Fruit fly (Drosophila melanogaster): ENCODE data around the gene Hmr.
A peak's percentile ranks its signal among the peaks of the same experiment; 100 is the strongest.

The Hmr gene

DNA sequence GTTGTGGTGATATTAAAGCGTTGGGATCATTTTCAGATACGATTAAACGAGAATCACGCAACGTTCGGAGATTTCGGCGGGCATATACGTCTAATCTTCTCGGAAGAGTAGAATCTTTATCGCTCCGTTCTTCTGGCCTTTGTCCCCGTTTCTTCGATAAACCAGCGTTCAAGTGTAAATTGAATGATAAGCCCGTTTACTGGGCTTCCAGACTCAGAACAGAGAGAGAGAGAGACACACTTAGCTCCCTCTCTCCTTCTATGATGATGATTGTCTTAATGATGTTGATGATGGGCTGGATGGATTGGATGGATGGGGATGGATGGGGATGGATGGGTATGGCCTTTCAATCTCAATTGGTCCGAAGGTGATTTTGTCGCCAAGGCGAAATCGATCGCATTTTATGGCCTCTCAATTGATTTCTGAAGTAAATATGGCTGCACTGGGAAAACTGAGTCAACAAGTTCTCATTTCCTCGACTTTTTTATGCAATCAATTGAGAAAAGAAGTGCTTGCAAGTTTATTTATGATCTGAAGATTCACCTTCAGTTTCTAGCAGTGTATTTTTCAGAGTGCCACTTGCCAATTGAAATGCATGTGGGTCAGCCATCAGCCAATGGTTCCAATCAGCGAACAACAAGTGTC is 15.1 kb downstream of the Hmr start:
- peak; percentile 64 for TF ChIP-seq CG8159 (tag; optimal IDR thresholded peaks at IDR 0.05)
- no peak for TF ChIP-seq CG32121 (GFP tag; IDR thresholded peaks at IDR 0.05)
- peak; percentile 17 for TF ChIP-seq CG8301 (tag; optimal IDR thresholded peaks at IDR 0.05)
- peak; percentile 7 for TF ChIP-seq gl (tag; optimal IDR thresholded peaks at IDR 0.05)
- peak; percentile 41 for TF ChIP-seq CG9948 (tag; optimal IDR thresholded peaks at IDR 0.05)
- no peak for TF ChIP-seq D1 (tag; optimal IDR thresholded peaks at IDR 0.05)
- no peak for TF ChIP-seq fd96Ca (GFP tag; IDR thresholded peaks at IDR 0.05)
- no peak for TF ChIP-seq CG12605 (GFP tag; IDR thresholded peaks at IDR 0.05)
- TF ChIP-seq CG17806 (tag; optimal IDR thresholded peaks at IDR 0.05), result peak; percentile 30
- no peak for TF ChIP-seq CG4496 (GFP tag; IDR thresholded peaks at IDR 0.05)
- no peak for TF ChIP-seq Snoo (tag; optimal IDR thresholded peaks at IDR 0.05)
- no peak for TF ChIP-seq Ets98B (GFP tag; IDR thresholded peaks at IDR 0.05)
- TF ChIP-seq Pif1A (GFP tag; optimal IDR thresholded peaks at IDR 0.05), result peak; percentile 52
- peak; percentile 41 for TF ChIP-seq CG14655 (GFP tag; optimal IDR thresholded peaks at IDR 0.05)
- TF ChIP-seq rn (GFP tag; IDR thresholded peaks at IDR 0.05), result no peak
- TF ChIP-seq CG10348 (GFP tag; IDR thresholded peaks at IDR 0.05), result no peak
- no peak for TF ChIP-seq Pif1B (GFP tag; optimal IDR thresholded peaks at IDR 0.05)
- TF ChIP-seq EcR (GFP tag; optimal IDR thresholded peaks at IDR 0.05), result peak; percentile 43
- peak; percentile 5 for TF ChIP-seq CG34367 (tag; optimal IDR thresholded peaks at IDR 0.05)
- TF ChIP-seq CG15710 (tag; optimal IDR thresholded peaks at IDR 0.05), result peak; percentile 49
- TF ChIP-seq CG13204 (GFP tag; optimal IDR thresholded peaks at IDR 0.05), result peak; percentile 17

DNA sequence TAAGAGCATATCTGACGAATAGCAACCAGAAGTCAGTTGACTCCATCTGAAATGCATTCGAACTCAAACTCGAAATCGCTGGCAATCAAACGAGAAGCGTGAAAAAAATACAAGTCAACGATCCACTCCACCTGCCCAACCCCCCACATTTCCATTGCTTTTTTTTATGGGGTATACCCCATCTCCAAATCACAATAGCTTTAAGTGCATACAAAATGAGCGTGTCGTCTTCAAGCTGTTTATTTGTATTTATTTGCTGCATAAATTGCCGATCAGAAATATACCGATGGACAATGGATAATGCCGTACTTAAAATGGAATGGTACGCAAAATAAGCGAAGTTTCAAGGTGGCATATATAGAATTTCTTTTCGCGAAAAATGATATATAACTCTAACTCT is 16.1 kb downstream of the Hmr start:
- TF ChIP-seq rn (GFP tag; IDR thresholded peaks at IDR 0.05) (no peak), CG32121 (GFP tag; IDR thresholded peaks at IDR 0.05) (no peak)

DNA sequence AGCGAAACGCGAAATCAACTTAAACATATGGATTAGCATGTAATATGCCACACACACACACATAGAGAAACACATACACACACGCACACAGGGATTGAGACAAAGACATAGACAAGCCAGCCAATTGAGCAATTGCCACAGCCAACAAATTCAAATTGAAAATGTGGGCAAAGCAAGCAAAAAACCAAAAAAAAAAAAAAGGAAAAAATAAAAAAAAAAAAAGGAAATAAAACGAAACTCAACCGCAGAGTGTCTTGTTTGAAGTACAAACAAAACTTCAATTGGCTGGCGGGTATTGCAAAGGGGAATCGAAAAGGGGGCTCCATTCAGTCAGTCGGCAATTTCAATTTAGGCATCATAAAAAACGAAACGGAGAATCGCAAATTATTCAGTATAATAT is 17.9 kb downstream of the Hmr start:
- TF ChIP-seq D1 (tag; optimal IDR thresholded peaks at IDR 0.05) (no peak), CG13204 (GFP tag; optimal IDR thresholded peaks at IDR 0.05) (no peak), Pif1B (GFP tag; optimal IDR thresholded peaks at IDR 0.05) (no peak), CG32121 (GFP tag; IDR thresholded peaks at IDR 0.05) (peak; percentile 73; the same call in 1 of the 2 replicates), CG34367 (tag; optimal IDR thresholded peaks at IDR 0.05) (no peak), gl (tag; optimal IDR thresholded peaks at IDR 0.05) (no peak), Pif1A (GFP tag; optimal IDR thresholded peaks at IDR 0.05) (peak; percentile 53), CG14655 (GFP tag; optimal IDR thresholded peaks at IDR 0.05) (no peak), CG4496 (GFP tag; IDR thresholded peaks at IDR 0.05) (peak; percentile 80), CG9948 (tag; optimal IDR thresholded peaks at IDR 0.05) (no peak), fd96Ca (GFP tag; IDR thresholded peaks at IDR 0.05) (peak; percentile 58; the same call in 1 of the 3 replicates), Ets98B (GFP tag; IDR thresholded peaks at IDR 0.05) (peak; percentile 84), CG8159 (tag; optimal IDR thresholded peaks at IDR 0.05) (no peak), CG12605 (GFP tag; IDR thresholded peaks at IDR 0.05) (peak; percentile 84), CG15710 (tag; optimal IDR thresholded peaks at IDR 0.05) (no peak), CG8301 (tag; optimal IDR thresholded peaks at IDR 0.05) (no peak), CG10348 (GFP tag; IDR thresholded peaks at IDR 0.05) (no peak), rn (GFP tag; IDR thresholded peaks at IDR 0.05) (peak; percentile 39; the same call in 1 of the 2 replicates)

DNA sequence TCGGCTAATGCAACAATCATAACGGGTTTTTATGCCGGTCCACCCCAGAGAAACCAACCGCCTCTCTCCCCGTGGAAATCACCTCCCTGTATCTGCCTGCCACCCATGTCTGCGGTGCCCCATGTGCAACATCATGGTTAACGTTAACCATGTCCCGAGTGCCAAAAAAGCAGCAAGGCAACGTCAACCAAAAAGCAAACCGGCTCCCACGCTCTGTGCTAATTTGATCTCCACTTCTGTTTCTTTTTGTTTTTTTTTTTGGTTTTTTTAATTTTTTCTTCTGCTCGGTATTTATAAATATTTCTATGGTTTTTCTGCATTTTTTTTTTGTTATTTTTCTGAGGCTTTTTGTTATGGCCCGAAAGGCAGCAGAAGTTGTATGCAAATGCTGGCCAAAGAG is 18.7 kb downstream of the Hmr start:
- TF ChIP-seq CG12605 (GFP tag; IDR thresholded peaks at IDR 0.05) (peak; percentile 17; the same call in 1 of the 2 replicates), CG4496 (GFP tag; IDR thresholded peaks at IDR 0.05) (peak; percentile 41; the same call in 2 of the 3 replicates), Ets98B (GFP tag; IDR thresholded peaks at IDR 0.05) (peak; percentile 51; the same call in 1 of the 2 replicates), CG34367 (tag; optimal IDR thresholded peaks at IDR 0.05) (no peak), CG17806 (tag; optimal IDR thresholded peaks at IDR 0.05) (no peak), CG9948 (tag; optimal IDR thresholded peaks at IDR 0.05) (no peak), D1 (tag; optimal IDR thresholded peaks at IDR 0.05) (no peak), CG8159 (tag; optimal IDR thresholded peaks at IDR 0.05) (no peak)

DNA sequence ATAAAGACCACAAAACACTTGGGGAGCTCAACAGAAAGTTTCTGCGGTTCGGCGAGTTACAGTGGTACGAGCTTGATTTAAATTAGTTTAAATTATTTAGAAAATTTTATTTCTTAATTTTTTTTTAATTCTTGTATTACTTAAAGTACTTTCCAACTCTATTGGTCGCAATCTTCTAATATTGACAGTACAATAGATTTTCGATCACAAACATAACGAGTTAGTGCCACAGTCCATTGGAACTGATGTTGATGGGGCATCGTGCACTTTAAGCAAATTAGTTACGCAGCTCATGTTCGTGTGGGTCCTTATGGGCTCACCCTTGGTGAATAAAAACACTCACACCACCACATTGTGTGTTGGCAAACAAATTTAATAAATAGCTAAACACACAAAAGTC is 22.1 kb downstream of the Hmr start:
- TF ChIP-seq CG10348 (GFP tag; IDR thresholded peaks at IDR 0.05), result no peak
- peak; percentile 49 for TF ChIP-seq CG17806 (tag; optimal IDR thresholded peaks at IDR 0.05)
- peak; percentile 45 for TF ChIP-seq CG8301 (tag; optimal IDR thresholded peaks at IDR 0.05)
- no peak for TF ChIP-seq D1 (tag; optimal IDR thresholded peaks at IDR 0.05)
- 0 out of 3 replicates have a peak, but pooled peaks have one; percentile 39 for TF ChIP-seq fd96Ca (GFP tag; IDR thresholded peaks at IDR 0.05)
- no peak for TF ChIP-seq EcR (GFP tag; optimal IDR thresholded peaks at IDR 0.05)
- no peak for TF ChIP-seq gl (tag; optimal IDR thresholded peaks at IDR 0.05)
- peak; percentile 77 for TF ChIP-seq CG4496 (GFP tag; IDR thresholded peaks at IDR 0.05)
- peak; percentile 39 for TF ChIP-seq Pif1B (GFP tag; optimal IDR thresholded peaks at IDR 0.05)
- no peak for TF ChIP-seq CG13204 (GFP tag; optimal IDR thresholded peaks at IDR 0.05)
- peak; percentile 45 for TF ChIP-seq CG8159 (tag; optimal IDR thresholded peaks at IDR 0.05)
- peak; percentile 18 for TF ChIP-seq Snoo (tag; optimal IDR thresholded peaks at IDR 0.05)
- peak; percentile 44; the same call in 1 of the 2 replicates for TF ChIP-seq CG12605 (GFP tag; IDR thresholded peaks at IDR 0.05)
- peak; percentile 59 for TF ChIP-seq Pif1A (GFP tag; optimal IDR thresholded peaks at IDR 0.05)
- TF ChIP-seq CG9948 (tag; optimal IDR thresholded peaks at IDR 0.05), result peak; percentile 48
- peak; percentile 67 for TF ChIP-seq Ets98B (GFP tag; IDR thresholded peaks at IDR 0.05)
- TF ChIP-seq CG32121 (GFP tag; IDR thresholded peaks at IDR 0.05), result peak; percentile 68
- peak; percentile 55 for TF ChIP-seq CG14655 (GFP tag; optimal IDR thresholded peaks at IDR 0.05)
- TF ChIP-seq CG15710 (tag; optimal IDR thresholded peaks at IDR 0.05), result peak; percentile 45
- peak; percentile 41 for TF ChIP-seq CG34367 (tag; optimal IDR thresholded peaks at IDR 0.05)
- TF ChIP-seq rn (GFP tag; IDR thresholded peaks at IDR 0.05), result no peak
